Fruit fly (Drosophila melanogaster) whole organism, embryonic: ENCODE measurements around the gene Sdhaf3.

Source experiments
- Bdp1 ChIP-seq: fragments of 200-800 bp; sonication (Bioruptor generic); optimal IDR thresholded peaks from 3 replicates; lab custom pipeline; 2016; ENCODE audit warnings: missing biosample characterization, missing genetic modification characterization
- CG1024 ChIP-seq: fragments of 200-800 bp; sonication (Bioruptor generic); IDR thresholded peaks from 2 replicates; pipeline ENCODE4 v1.3.6; 2022; ENCODE audit warnings: missing biosample characterization, missing genetic modification characterization
- CG12299 ChIP-seq: fragments of 200-800 bp; sonication (Bioruptor generic); optimal IDR thresholded peaks from 2 replicates; lab custom pipeline; 2018; ENCODE audit warnings: missing biosample characterization, mild to moderate bottlenecking, missing genetic modification characterization
- CG13287 ChIP-seq: fragments of 200-800 bp; sonication (Bioruptor generic); IDR thresholded peaks from 2 replicates; pipeline ENCODE4 v1.3.6; 2022; ENCODE audit warnings: missing biosample characterization, missing genetic modification characterization; ENCODE audit not compliant: partially characterized antibody
- CG14860 ChIP-seq: fragments of 200-800 bp; sonication (Bioruptor generic); IDR thresholded peaks from 3 replicates; pipeline ENCODE4 v1.3.6; 2022; ENCODE audit warnings: missing biosample characterization, missing genetic modification characterization; ENCODE audit not compliant: partially characterized antibody
- CG16813 ChIP-seq: fragments of 200-800 bp; sonication (Bioruptor generic); IDR thresholded peaks from 3 replicates; pipeline ENCODE4 v1.3.6; 2022; ENCODE audit warnings: missing biosample characterization, missing genetic modification characterization; ENCODE audit not compliant: partially characterized antibody
- CG17328 ChIP-seq: fragments of 200-800 bp; sonication (Bioruptor generic); IDR thresholded peaks from 2 replicates; pipeline ENCODE4 v1.3.6; 2022; ENCODE audit warnings: missing biosample characterization, missing genetic modification characterization
- CG17802 ChIP-seq: fragments of 200-800 bp; sonication (Bioruptor generic); optimal IDR thresholded peaks from 2 replicates; lab custom pipeline; 2018; ENCODE audit warnings: missing biosample characterization, mild to moderate bottlenecking, missing genetic modification characterization, moderate library complexity
- CG18011 ChIP-seq: fragments of 200-800 bp; sonication (Bioruptor generic); optimal IDR thresholded peaks from 2 replicates; lab custom pipeline; 2017; ENCODE audit warnings: missing biosample characterization, missing genetic modification characterization, mild to moderate bottlenecking, moderate library complexity, missing genotype
- CG18764 ChIP-seq: fragments of 200-800 bp; sonication (Bioruptor generic); optimal IDR thresholded peaks from 3 replicates; lab custom pipeline; 2016; ENCODE audit warnings: missing biosample characterization, missing genetic modification characterization
- CG2199 ChIP-seq: fragments of 200-800 bp; sonication (Bioruptor generic); IDR thresholded peaks from 3 replicates; pipeline ENCODE4 v1.3.6; 2022; ENCODE audit warnings: missing biosample characterization, missing genetic modification characterization
- CG2875 ChIP-seq: fragments of 200-800 bp; sonication (Bioruptor generic); optimal IDR thresholded peaks from 2 replicates; lab custom pipeline; 2017; ENCODE audit warnings: missing biosample characterization, mild to moderate bottlenecking, missing genetic modification characterization, missing genetic modification reagents
- CG3163 ChIP-seq: fragments of 200-800 bp; sonication (Bioruptor generic); optimal IDR thresholded peaks from 3 replicates; lab custom pipeline; 2016; ENCODE audit warnings: missing biosample characterization, missing genetic modification characterization
- CG4820 ChIP-seq: fragments of 200-800 bp; sonication (Bioruptor generic); optimal IDR thresholded peaks from 3 replicates; lab custom pipeline; 2016; ENCODE audit warnings: missing biosample characterization, missing genetic modification characterization
- CG6272 ChIP-seq: fragments of 200-800 bp; sonication (Bioruptor generic); IDR thresholded peaks from 2 replicates; pipeline ENCODE4 v1.3.6; 2022; ENCODE audit warnings: missing biosample characterization, missing genetic modification characterization
- CG6654 ChIP-seq: fragments of 200-800 bp; sonication (Bioruptor generic); optimal IDR thresholded peaks from 2 replicates; lab custom pipeline; 2017; ENCODE audit warnings: missing biosample characterization, mild to moderate bottlenecking, missing genetic modification characterization
- CG8089 ChIP-seq: fragments of 200-800 bp; sonication (Bioruptor generic); optimal IDR thresholded peaks from 3 replicates; lab custom pipeline; 2016; ENCODE audit warnings: missing biosample characterization, missing genetic modification characterization
- CG8281 ChIP-seq: fragments of 200-800 bp; sonication (Bioruptor generic); optimal IDR thresholded peaks from 2 replicates; lab custom pipeline; 2018; ENCODE audit warnings: missing biosample characterization, mild to moderate bottlenecking, missing genetic modification characterization, moderate library complexity
- Dbx ChIP-seq: fragments of 200-800 bp; sonication (Bioruptor generic); IDR thresholded peaks from 3 replicates; pipeline ENCODE4 v1.3.6; 2022; ENCODE audit warnings: missing biosample characterization, missing genetic modification characterization
- E2f2 ChIP-seq: fragments of 200-800 bp; sonication (Bioruptor generic); IDR thresholded peaks from 2 replicates; pipeline ENCODE4 v1.3.6; 2022; ENCODE audit warnings: missing biosample characterization, missing genetic modification characterization
- Ets65A ChIP-seq: fragments of 200-800 bp; sonication (Bioruptor generic); peaks from one replicate; lab custom pipeline; 2016; ENCODE audit warnings: missing biosample characterization, missing genetic modification characterization
- Hey ChIP-seq: fragments of 200-800 bp; sonication (Bioruptor generic); optimal IDR thresholded peaks from 3 replicates; lab custom pipeline; 2018; ENCODE audit warnings: missing biosample characterization, mild to moderate bottlenecking, missing genetic modification characterization
- Hr3 ChIP-seq: fragments of 200-800 bp; sonication (Bioruptor generic); optimal IDR thresholded peaks from 3 replicates; lab custom pipeline; 2016; ENCODE audit warnings: missing biosample characterization, missing genetic modification characterization
- Hr51 ChIP-seq, 2 experiments: fragments of 200-800 bp; sonication (Bioruptor generic); optimal IDR thresholded peaks; 2 replicates in 1 of 2; 3 replicates in 1 of 2; lab custom pipeline; 2016 to 2018; ENCODE audit warnings: missing biosample characterization in 2 of 2, missing genetic modification characterization in 2 of 2, mild to moderate bottlenecking in 1 of 2, moderate library complexity in 1 of 2
- Pdp1 ChIP-seq, 2 experiments: fragments of 200-800 bp; sonication (Bioruptor generic); optimal IDR thresholded peaks; 3 replicates each; lab custom pipeline; 2016; ENCODE audit warnings: missing biosample characterization in 2 of 2, missing genetic modification characterization in 2 of 2, mild to moderate bottlenecking in 1 of 2, moderate library complexity in 1 of 2
- Rx ChIP-seq: fragments of 200-800 bp; sonication (Bioruptor generic); IDR thresholded peaks from 2 replicates; pipeline ENCODE4 v1.3.6; 2022; ENCODE audit warnings: missing biosample characterization, missing genetic modification characterization
- Stat92E ChIP-seq, 3 experiments: fragments of >200 bp in 2 of 3; fragments of 200-800 bp in 1 of 3; sonication (Bioruptor generic) in 1 of 3; optimal IDR thresholded peaks; 2 replicates each; lab custom pipeline; 2017 to 2019; ENCODE audit warnings: missing biosample characterization in 3 of 3, missing genetic modification characterization in 3 of 3, mild to moderate bottlenecking in 1 of 3, moderate library complexity in 1 of 3
- Usf ChIP-seq: fragments of 200-800 bp; sonication (Bioruptor generic); optimal IDR thresholded peaks from 2 replicates; lab custom pipeline; 2017; ENCODE audit warnings: missing genotype, missing biosample characterization, missing genetic modification characterization
- ap ChIP-seq: fragments of 200-800 bp; sonication (Bioruptor generic); IDR thresholded peaks from 2 replicates; pipeline ENCODE4 v1.3.6; 2022; ENCODE audit warnings: missing biosample characterization, missing genetic modification characterization
- bbx ChIP-seq: fragments of 200-800 bp; sonication (Bioruptor generic); IDR thresholded peaks from 2 replicates; pipeline ENCODE4 v1.3.6; 2022; ENCODE audit warnings: missing biosample characterization, missing genetic modification characterization; ENCODE audit not compliant: partially characterized antibody
- crp ChIP-seq, 2 experiments: fragments of 200-800 bp; sonication (Bioruptor generic); optimal IDR thresholded peaks; 2 replicates in 1 of 2; 3 replicates in 1 of 2; lab custom pipeline; 2017; ENCODE audit warnings: missing biosample characterization in 2 of 2, missing genetic modification characterization in 2 of 2, mild to moderate bottlenecking in 1 of 2, moderate library complexity in 1 of 2
- dm ChIP-seq: fragments of 200-800 bp; sonication (Bioruptor generic); optimal IDR thresholded peaks from 3 replicates; lab custom pipeline; 2016; ENCODE audit warnings: missing biosample characterization, missing genetic modification characterization
- dmrt11E ChIP-seq: fragments of 200-800 bp; sonication (Bioruptor generic); optimal IDR thresholded peaks from 3 replicates; lab custom pipeline; 2018; ENCODE audit warnings: missing biosample characterization, mild to moderate bottlenecking, missing genetic modification characterization, moderate library complexity
- dpn ChIP-seq, 2 experiments: fragments of 200-800 bp; sonication (Bioruptor generic); optimal IDR thresholded peaks; 3 replicates each; lab custom pipeline; 2016; ENCODE audit warnings: missing biosample characterization in 2 of 2, missing genetic modification characterization in 2 of 2
- ems ChIP-seq: fragments of 200-800 bp; sonication (Bioruptor generic); optimal IDR thresholded peaks from 3 replicates; lab custom pipeline; 2016; ENCODE audit warnings: missing biosample characterization, missing genetic modification characterization
- gem ChIP-seq: fragments of 200-800 bp; sonication (Bioruptor generic); optimal IDR thresholded peaks from 2 replicates; lab custom pipeline; 2019; ENCODE audit warnings: missing biosample characterization, mild to moderate bottlenecking, missing genetic modification characterization, moderate library complexity
- hbn ChIP-seq: fragments of 200-800 bp; sonication (Bioruptor generic); IDR thresholded peaks from 2 replicates; pipeline ENCODE4 v1.3.6; 2022; ENCODE audit warnings: missing biosample characterization, missing genetic modification characterization; ENCODE audit not compliant: partially characterized antibody
- inv ChIP-seq: fragments of 200-800 bp; sonication (Bioruptor generic); IDR thresholded peaks from 2 replicates; pipeline ENCODE4 v1.3.6; 2022; ENCODE audit warnings: missing biosample characterization, missing genetic modification characterization; ENCODE audit not compliant: partially characterized antibody
- jumu ChIP-seq: fragments of 200-800 bp; sonication (Bioruptor generic); optimal IDR thresholded peaks from 3 replicates; lab custom pipeline; 2016; ENCODE audit warnings: missing biosample characterization, missing genetic modification characterization
- lmd ChIP-seq: fragments of 200-800 bp; sonication (Bioruptor generic); IDR thresholded peaks from 2 replicates; pipeline ENCODE4 v1.3.6; 2022; ENCODE audit warnings: missing biosample characterization, missing genetic modification characterization
- prd ChIP-seq, 3 experiments: fragments of >200 bp in 2 of 3; fragments of 200-800 bp in 1 of 3; sonication (Bioruptor generic) in 1 of 3; optimal IDR thresholded peaks in 2 of 3; IDR thresholded peaks in 1 of 3; 2 replicates in 2 of 3; 3 replicates in 1 of 3; pipeline versions ENCODE4 v1.3.6 to Lab custom; 2017 to 2022; ENCODE audit warnings: missing biosample characterization in 1 of 3, missing genetic modification characterization in 1 of 3
- seq ChIP-seq: fragments of 200-800 bp; sonication (Bioruptor generic); IDR thresholded peaks from 2 replicates; pipeline ENCODE4 v1.3.6; 2022; ENCODE audit warnings: missing biosample characterization, missing genetic modification characterization
- shn ChIP-seq: fragments of 200-800 bp; sonication (Bioruptor generic); optimal IDR thresholded peaks from 3 replicates; lab custom pipeline; 2016; ENCODE audit warnings: missing biosample characterization, missing genetic modification characterization
- slou ChIP-seq: fragments of 200-800 bp; sonication (Bioruptor generic); optimal IDR thresholded peaks from 3 replicates; lab custom pipeline; 2016; ENCODE audit warnings: missing biosample characterization, missing genetic modification characterization
- trem ChIP-seq: fragments of 200-800 bp; optimal IDR thresholded peaks from 3 replicates; lab custom pipeline; 2019; ENCODE audit warnings: missing biosample characterization, mild to moderate bottlenecking, missing genetic modification characterization, moderate library complexity
- tup ChIP-seq: fragments of 200-800 bp; sonication (Bioruptor generic); optimal IDR thresholded peaks from 2 replicates; lab custom pipeline; 2016; ENCODE audit warnings: missing biosample characterization, mild to moderate bottlenecking, missing genetic modification characterization, moderate library complexity

Sdhaf3 gene

DNA sequence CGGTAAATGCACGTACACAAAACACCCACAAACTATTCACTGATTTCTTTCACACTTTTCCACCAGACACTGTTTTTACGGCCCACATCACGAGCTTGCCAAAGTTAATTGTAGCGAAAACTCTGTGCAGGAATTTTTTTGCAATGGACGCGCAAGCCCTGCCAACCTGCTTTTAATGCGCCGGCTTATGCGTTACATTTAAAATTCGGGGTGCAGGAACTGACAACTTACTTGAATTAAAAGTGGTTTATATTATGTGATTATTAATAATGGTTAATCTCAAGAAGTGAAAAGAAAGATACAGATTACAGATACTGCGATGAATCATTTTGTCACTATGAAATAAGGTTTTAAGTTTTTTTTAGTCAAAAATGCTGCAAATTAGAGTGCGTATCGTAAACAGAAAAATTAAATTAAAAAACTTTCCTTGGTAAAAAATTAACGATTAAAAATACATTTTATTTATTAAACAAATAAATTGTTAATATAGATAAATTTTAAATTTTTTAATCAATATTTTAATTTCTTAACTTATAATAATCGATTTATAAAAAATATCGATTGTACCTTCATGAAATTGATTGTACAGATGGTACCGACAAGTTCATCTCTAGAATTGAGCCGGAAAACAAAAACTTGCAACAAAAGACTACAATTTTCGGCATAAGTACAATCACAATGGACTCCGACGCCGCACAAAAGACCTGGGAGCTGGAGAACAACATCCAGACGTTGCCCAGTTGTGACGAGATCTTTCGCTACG is 12.6 kb downstream of the Sdhaf3 start, which contains the start of the genes CG42232 and CSN5 (continued):
- peak; percentile 25; the same call in 1 of the 2 replicates for TF ChIP-seq lmd (GFP tag; lab: Robert Waterston, UW)
- TF ChIP-seq prd (optimal IDR thresholded peaks at IDR 0.05; lab: Kevin White, UChicago) = no peak
- peak; percentile 59; the same call in 2 of the 3 replicates for TF ChIP-seq prd (GFP tag; IDR thresholded peaks at IDR 0.05; lab: Robert Waterston, UW)
- peak; percentile 62 for TF ChIP-seq E2f2 (GFP tag; lab: Robert Waterston, UW)
- peak; percentile 21 for TF ChIP-seq slou (GFP tag; lab: Kevin White, UChicago)
- TF ChIP-seq CG1024 (GFP tag; lab: Robert Waterston, UW) = peak; percentile 32; the same call in 1 of the 2 replicates
- no peak for TF ChIP-seq inv (GFP tag; lab: Robert Waterston, UW)
- TF ChIP-seq crp (GFP tag; optimal IDR thresholded peaks at IDR 0.05; lab: Kevin White, UChicago) = peak in 1 of 2 experiments; percentile 20
- no peak for TF ChIP-seq CG8281
- TF ChIP-seq CG17328 (GFP tag; lab: Robert Waterston, UW) = peak; percentile 44; the same call in 1 of the 2 replicates
- TF ChIP-seq CG3163 (GFP tag; lab: Kevin White, UChicago) = no peak
- TF ChIP-seq CG16813 (GFP tag; lab: Robert Waterston, UW) = no peak; the same call in 2 of the 3 replicates
- peak; percentile 72 for TF ChIP-seq Hr3 (GFP tag; lab: Kevin White, UChicago)
- peak; percentile 40 for TF ChIP-seq CG18764
- TF ChIP-seq Hr51 (GFP tag; optimal IDR thresholded peaks at IDR 0.05; lab: Kevin White, UChicago) = peak in 1 of 2 experiments; percentile 36
- TF ChIP-seq CG2199 (GFP tag; lab: Robert Waterston, UW) = no peak
- no peak for TF ChIP-seq seq (GFP tag; lab: Robert Waterston, UW)
- peak; percentile 61 for TF ChIP-seq CG13287
- TF ChIP-seq Dbx (GFP tag; lab: Robert Waterston, UW) = peak; percentile 47; the same call in 1 of the 3 replicates
- no peak for TF ChIP-seq CG18011
- TF ChIP-seq bbx (GFP tag; lab: Robert Waterston, UW) = peak; percentile 27; the same call in 1 of the 2 replicates
- peak; percentile 38; the same call in 1 of the 2 replicates for TF ChIP-seq ap (GFP tag; lab: Robert Waterston, UW)
- TF ChIP-seq Hey (tag; lab: Kevin White, UChicago) = no peak
- peak; percentile 54 for TF ChIP-seq jumu
- peak; percentile 26 for TF ChIP-seq CG2875 (GFP tag; lab: Kevin White, UChicago)
- peak; percentile 30; the same call in 1 of the 3 replicates for TF ChIP-seq CG14860 (GFP tag; lab: Robert Waterston, UW)
- TF ChIP-seq Bdp1 (GFP tag; lab: Kevin White, UChicago) = no peak
- TF ChIP-seq CG8089 (GFP tag; lab: Kevin White, UChicago) = no peak
- peak; percentile 30; the same call in 1 of the 2 replicates for TF ChIP-seq Rx (GFP tag; lab: Robert Waterston, UW)
- TF ChIP-seq ems = peak; percentile 44
- TF ChIP-seq Stat92E (GFP tag; optimal IDR thresholded peaks at IDR 0.05; lab: Kevin White, UChicago) = no peak
- TF ChIP-seq dmrt11E = peak; percentile 68
- peak; percentile 9 for TF ChIP-seq CG12299 (tag; lab: Kevin White, UChicago)
- TF ChIP-seq dm (GFP tag; lab: Kevin White, UChicago) = peak; percentile 28
- TF ChIP-seq hbn (GFP tag; lab: Robert Waterston, UW) = peak; percentile 36; the same call in 1 of the 2 replicates
- TF ChIP-seq Ets65A (GFP tag; lab: Kevin White, UChicago) = peak; percentile 91
- TF ChIP-seq CG4820 = peak; percentile 54
- TF ChIP-seq trem (tag; lab: Kevin White, UChicago) = peak; percentile 99
- peak in 1 of 2 experiments; percentile 69 for TF ChIP-seq dpn (GFP tag; optimal IDR thresholded peaks at IDR 0.05; lab: Kevin White, UChicago)
- peak; percentile 45; the same call in 1 of the 2 replicates for TF ChIP-seq CG6272 (GFP tag; lab: Robert Waterston, UW)
- TF ChIP-seq Pdp1 (GFP tag; optimal IDR thresholded peaks at IDR 0.05; lab: Kevin White, UChicago) = peak in 1 of 2 experiments; percentile 36
- peak; percentile 6 for TF ChIP-seq CG17802 (tag; lab: Kevin White, UChicago)
- TF ChIP-seq tup = peak; percentile 9
- no peak for TF ChIP-seq CG6654
- peak; percentile 13 for TF ChIP-seq Usf (GFP tag; lab: Kevin White, UChicago)
- peak; percentile 81 for TF ChIP-seq gem
- TF ChIP-seq shn (GFP tag; lab: Kevin White, UChicago) = peak; percentile 12
